Fruit fly (Drosophila melanogaster): ENCODE measurements around the gene CG14834.

Gene CG14834

dm6 chr3L:7361095-7361522, 14.2 kb upstream of the CG14834 start (continued):
- peak; percentile 97 for TF ChIP-seq kni (GFP tag; optimal IDR thresholded peaks at IDR 0.05)
- TF ChIP-seq unpg (GFP tag; optimal IDR thresholded peaks at IDR 0.05) = peak; percentile 9
- TF ChIP-seq CG4282 (GFP tag; optimal IDR thresholded peaks at IDR 0.05) = no peak
- no peak for TF ChIP-seq CG2889 (GFP tag; IDR thresholded peaks at IDR 0.05)
- TF ChIP-seq slou (GFP tag; optimal IDR thresholded peaks at IDR 0.05) = no peak
- TF ChIP-seq CG1233 (GFP tag; optimal IDR thresholded peaks at IDR 0.05) = no peak
- no peak for TF ChIP-seq mam (GFP tag; optimal IDR thresholded peaks at IDR 0.05)
- TF ChIP-seq br (optimal IDR thresholded peaks at IDR 0.05) = no peak
- TF ChIP-seq CG2678 (tag; optimal IDR thresholded peaks at IDR 0.05) = peak; percentile 46
- TF ChIP-seq Lpt (GFP tag; optimal IDR thresholded peaks at IDR 0.05) = no peak
- peak; percentile 94 for TF ChIP-seq grn (GFP tag; optimal IDR thresholded peaks at IDR 0.05)
- no peak for TF ChIP-seq tin (GFP tag; optimal IDR thresholded peaks at IDR 0.05)
- no peak for TF ChIP-seq Hr51 (GFP tag; optimal IDR thresholded peaks at IDR 0.05)
- no peak for TF ChIP-seq ken (GFP tag; IDR thresholded peaks at IDR 0.05)
- TF ChIP-seq usp (GFP tag; optimal IDR thresholded peaks at IDR 0.05) = no peak
- no peak for TF ChIP-seq CG8944 (GFP tag; optimal IDR thresholded peaks at IDR 0.05)
- TF ChIP-seq ERR (GFP tag; optimal IDR thresholded peaks at IDR 0.05) = no peak
- TF ChIP-seq nau (GFP tag; optimal IDR thresholded peaks at IDR 0.05) = no peak
- TF ChIP-seq CG11696 (GFP tag; IDR thresholded peaks at IDR 0.05) = no peak
- TF ChIP-seq mld (GFP tag; IDR thresholded peaks at IDR 0.05; ENCODE audit: partially characterized antibody) = no peak
- TF ChIP-seq CG17359 (tag; optimal IDR thresholded peaks at IDR 0.05) = peak; percentile 75
- peak; percentile 38; the same call in 1 of the 2 replicates for TF ChIP-seq stc (GFP tag; IDR thresholded peaks at IDR 0.05)
- TF ChIP-seq CG17829 (tag; optimal IDR thresholded peaks at IDR 0.05) = peak; percentile 9
- no peak for TF ChIP-seq pho (GFP tag; optimal IDR thresholded peaks at IDR 0.05)
- no peak for TF ChIP-seq knrl (GFP tag; IDR thresholded peaks at IDR 0.05; ENCODE audit: partially characterized antibody)
- TF ChIP-seq Chrac-16 (GFP tag; optimal IDR thresholded peaks at IDR 0.05) = no peak
- peak; percentile 56 for TF ChIP-seq Meics (GFP tag; optimal IDR thresholded peaks at IDR 0.05)
- TF ChIP-seq CG9817 (tag; optimal IDR thresholded peaks at IDR 0.05) = no peak
- TF ChIP-seq row (GFP tag; IDR thresholded peaks at IDR 0.05) = peak; percentile 46; the same call in 2 of the 3 replicates
- TF ChIP-seq PHDP (tag; optimal IDR thresholded peaks at IDR 0.05) = peak; percentile 17
- TF ChIP-seq CG8388 (GFP tag; optimal IDR thresholded peaks at IDR 0.05) = no peak
- no peak for TF ChIP-seq Gug (GFP tag; IDR thresholded peaks at IDR 0.05)
- no peak for TF ChIP-seq Dek (tag; optimal IDR thresholded peaks at IDR 0.05)
- 0 out of 4 replicates have a peak, but pooled peaks have one; percentile 8 for TF ChIP-seq chinmo (GFP tag; IDR thresholded peaks at IDR 0.05; ENCODE audit: partially characterized antibody)
- no peak for TF ChIP-seq so (GFP tag; IDR thresholded peaks at IDR 0.05)
- no peak for TF ChIP-seq CG6689 (GFP tag; IDR thresholded peaks at IDR 0.05)
- TF ChIP-seq CG13624 (GFP tag; optimal IDR thresholded peaks at IDR 0.05) = no peak
- no peak for TF ChIP-seq CG9609 (GFP tag; optimal IDR thresholded peaks at IDR 0.05)
- no peak for TF ChIP-seq kay (GFP tag; optimal IDR thresholded peaks at IDR 0.05)
- no peak for TF ChIP-seq ttk (GFP tag; IDR thresholded peaks at IDR 0.05)
- no peak for TF ChIP-seq NC2α (GFP tag; optimal IDR thresholded peaks at IDR 0.05)
- no peak for TF ChIP-seq Hmr (GFP tag; optimal IDR thresholded peaks at IDR 0.05)
- TF ChIP-seq CG17612 (GFP tag; IDR thresholded peaks at IDR 0.05) = no peak
- no peak for TF ChIP-seq fu2 (GFP tag; optimal IDR thresholded peaks at IDR 0.05)
- no peak for TF ChIP-seq Optix (GFP tag; IDR thresholded peaks at IDR 0.05)
- no peak for TF ChIP-seq cad (GFP tag; optimal IDR thresholded peaks at IDR 0.05)
- peak; percentile 71 for TF ChIP-seq exex (tag; optimal IDR thresholded peaks at IDR 0.05)
- TF ChIP-seq sima (GFP tag; optimal IDR thresholded peaks at IDR 0.05) = no peak
- no peak for TF ChIP-seq tgo (GFP tag; IDR thresholded peaks at IDR 0.05)
- TF ChIP-seq Spps (tag; optimal IDR thresholded peaks at IDR 0.05) = no peak
- TF ChIP-seq Elba2 (GFP tag; optimal IDR thresholded peaks at IDR 0.05) = peak; percentile 88
- no peak for TF ChIP-seq Hmx (GFP tag; optimal IDR thresholded peaks at IDR 0.05)
- TF ChIP-seq bigmax (GFP tag; optimal IDR thresholded peaks at IDR 0.05) = no peak
